Fruit fly (Drosophila melanogaster) whole organism, prepupa: ENCODE measurements around the gene CG6839.

ENCODE experiments used
- CG10631 ChIP-seq: fragments of 200-800 bp; sonication (Bioruptor generic); optimal IDR thresholded peaks from 2 replicates; lab custom pipeline; 2016; ENCODE audit warnings: missing biosample characterization, missing genetic modification characterization
- CG32006 ChIP-seq: fragments of 200-800 bp; sonication (Bioruptor generic); optimal IDR thresholded peaks from 3 replicates; lab custom pipeline; 2017; ENCODE audit warnings: missing biosample characterization, mild to moderate bottlenecking, missing genetic modification characterization
- CG6854 ChIP-seq: fragments of 200-800 bp; sonication (Bioruptor generic); optimal IDR thresholded peaks from 2 replicates; lab custom pipeline; 2017; ENCODE audit warnings: missing biosample characterization, mild to moderate bottlenecking, missing genetic modification characterization
- CG8319 ChIP-seq: fragments of 200-800 bp; sonication (Bioruptor generic); optimal IDR thresholded peaks from 3 replicates; lab custom pipeline; 2016; ENCODE audit warnings: missing biosample characterization, missing genetic modification characterization
- Eip78C ChIP-seq: fragments of 200-800 bp; sonication (Bioruptor generic); peaks from one replicate; lab custom pipeline; 2016; ENCODE audit warnings: missing biosample characterization, missing genetic modification characterization
- Lpt ChIP-seq: fragments of 200-800 bp; sonication (Bioruptor generic); optimal IDR thresholded peaks from 3 replicates; lab custom pipeline; 2016; ENCODE audit warnings: missing biosample characterization, missing genetic modification characterization
- dac ChIP-seq: fragments of 200-800 bp; sonication (Bioruptor generic); optimal IDR thresholded peaks from 2 replicates; lab custom pipeline; 2017; ENCODE audit warnings: missing biosample characterization, mild to moderate bottlenecking, missing genetic modification characterization
- esn ChIP-seq: fragments of 200-800 bp; sonication (Bioruptor generic); optimal IDR thresholded peaks from 2 replicates; lab custom pipeline; 2016; ENCODE audit warnings: missing biosample characterization, mild to moderate bottlenecking, missing genetic modification characterization, moderate library complexity
- net ChIP-seq: fragments of 200-800 bp; sonication (Bioruptor generic); optimal IDR thresholded peaks from 3 replicates; lab custom pipeline; 2016; ENCODE audit warnings: missing biosample characterization, missing genetic modification characterization

- no peak for TF ChIP-seq dac
- no peak for TF ChIP-seq CG8319 (GFP tag; lab: Kevin White, UChicago)
- no peak for TF ChIP-seq esn (GFP tag; lab: Kevin White, UChicago)
- no peak for TF ChIP-seq CG10631 (GFP tag; lab: Kevin White, UChicago)
- no peak for TF ChIP-seq Eip78C (GFP tag; lab: Kevin White, UChicago)
- no peak for TF ChIP-seq net (GFP tag; lab: Kevin White, UChicago)
- no peak for TF ChIP-seq CG32006 (GFP tag; lab: Kevin White, UChicago)
- TF ChIP-seq CG6854 (GFP tag; lab: Kevin White, UChicago): no peak
- no peak for TF ChIP-seq Lpt
These were observed 22.3 kb upstream of the CG6839 start for dm6 chr3L:18895079-18895478.
